Worm (Caenorhabditis elegans): Measurements from ENCODE around the gene csn-3.

DNA sequence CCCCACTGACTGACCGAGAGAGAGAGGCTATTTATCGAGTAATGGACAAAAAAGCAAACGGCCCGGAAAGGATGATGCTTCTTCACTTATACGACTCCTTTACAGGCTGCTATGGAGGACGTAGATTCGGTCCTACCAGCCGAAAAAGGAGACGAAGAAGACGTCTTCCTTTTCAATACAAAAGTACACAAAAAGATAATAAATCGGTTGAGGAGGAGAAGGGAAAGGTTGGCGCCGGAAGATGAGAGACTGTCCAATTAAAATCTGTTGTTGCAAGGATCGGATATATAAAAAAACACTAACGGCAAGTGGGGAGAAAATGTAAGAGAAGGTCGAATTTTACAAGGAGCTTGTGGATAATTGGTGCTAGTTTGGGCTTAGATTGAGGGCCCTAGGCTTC is 45.8 kb upstream of the csn-3 start:
- TF ChIP-seq ama-1 (optimal IDR thresholded peaks at IDR 0.05) (no peak), nhr-28 (tag; optimal IDR thresholded peaks at IDR 0.05) (no peak), lir-3 (tag; optimal IDR thresholded peaks at IDR 0.05; ENCODE audit: poor library complexity) (no peak), dpl-1 (GFP tag; optimal IDR thresholded peaks at IDR 0.05) (no peak), pqm-1 (tag; optimal IDR thresholded peaks at IDR 0.05) (no peak), mep-1 (tag; optimal IDR thresholded peaks at IDR 0.05) (no peak), unc-98 (GFP tag; IDR thresholded peaks at IDR 0.05) (no peak), nhr-20 (tag; optimal IDR thresholded peaks at IDR 0.05) (no peak), jun-1 (tag; optimal IDR thresholded peaks at IDR 0.05) (no peak), ets-5 (GFP tag; IDR thresholded peaks at IDR 0.05) (no peak)
